Worm (Caenorhabditis elegans) whole organism, young adult: ENCODE measurements around the gene dpy-11.

ENCODE experiments used
- B0336.3 ChIP-seq: fragments of 200-800 bp; sonication (Bioruptor generic); IDR thresholded peaks from 2 replicates; pipeline ENCODE4 v1.3.6; 2022; ENCODE audit warnings: missing genetic modification characterization, missing compliant biosample characterization
- D2030.7 ChIP-seq: fragments of 200-800 bp; sonication (Bioruptor generic); IDR thresholded peaks from 2 replicates; pipeline ENCODE4 v1.3.6; 2022; ENCODE audit warnings: missing genetic modification reagents, missing genetic modification characterization, missing compliant biosample characterization
- F10E7.11 ChIP-seq: sonication (generic microtip); optimal IDR thresholded peaks from 2 replicates; lab custom pipeline; 2017; ENCODE audit warnings: mild to moderate bottlenecking, missing genetic modification characterization, moderate library complexity, missing compliant biosample characterization
- F37B4.10 ChIP-seq: fragments of 200-800 bp; sonication (Bioruptor generic); IDR thresholded peaks from 2 replicates; pipeline ENCODE4 v1.3.6; 2022; ENCODE audit warnings: missing genetic modification characterization, missing compliant biosample characterization
- F39B2.1 ChIP-seq: fragments of 200-800 bp; sonication (Bioruptor generic); IDR thresholded peaks from 2 replicates; pipeline ENCODE4 v1.3.6; 2022; ENCODE audit warnings: missing genetic modification reagents, missing genetic modification characterization, missing compliant biosample characterization
- F55B11.4 ChIP-seq: sonication (generic microtip); optimal IDR thresholded peaks from 2 replicates; lab custom pipeline; 2016; ENCODE audit warnings: missing compliant biosample characterization, missing genetic modification characterization, borderline replicate concordance; ENCODE audit not compliant: insufficient read depth
- F57A8.1 ChIP-seq: fragments of 200-800 bp; sonication (Bioruptor generic); optimal IDR thresholded peaks from 2 replicates; lab custom pipeline; 2018; ENCODE audit warnings: mild to moderate bottlenecking, missing genetic modification characterization, moderate library complexity, missing compliant biosample characterization
- T07F8.4 ChIP-seq: sonication (generic microtip); optimal IDR thresholded peaks from 2 replicates; lab custom pipeline; 2016; ENCODE audit warnings: mild to moderate bottlenecking, missing genetic modification characterization, moderate library complexity, missing compliant biosample characterization
- Y67H2A.10 ChIP-seq: fragments of 200-800 bp; sonication (Bioruptor generic); conservative IDR thresholded peaks from 2 replicates; pipeline ENCODE4 v1.3.6; 2022; ENCODE audit warnings: missing genetic modification reagents, missing genetic modification characterization, missing compliant biosample characterization
- aptf-3 ChIP-seq: fragments of 200-800 bp; sonication (Bioruptor generic); IDR thresholded peaks from 2 replicates; pipeline ENCODE4 v1.3.6; 2022; ENCODE audit warnings: missing genetic modification characterization, missing compliant biosample characterization
- atf-7 ChIP-seq: sonication (generic microtip); optimal IDR thresholded peaks from 2 replicates; lab custom pipeline; 2017; ENCODE audit warnings: mild to moderate bottlenecking, missing genetic modification characterization, missing compliant biosample characterization
- attf-3 ChIP-seq: fragments of 200-800 bp; sonication (Bioruptor generic); conservative IDR thresholded peaks from 2 replicates; pipeline ENCODE4 v1.3.6; 2022; ENCODE audit warnings: missing genetic modification reagents, missing genetic modification characterization, missing compliant biosample characterization
- attf-6 ChIP-seq: fragments of 200-800 bp; sonication (Bioruptor generic); IDR thresholded peaks from 2 replicates; pipeline ENCODE4 v1.3.6; 2022; ENCODE audit warnings: missing genetic modification reagents, missing genetic modification characterization, missing compliant biosample characterization
- bed-2 ChIP-seq: fragments of 200-800 bp; sonication (Bioruptor generic); IDR thresholded peaks from 2 replicates; pipeline ENCODE4 v1.3.6; 2022; ENCODE audit warnings: missing genetic modification reagents, missing genetic modification characterization, missing compliant biosample characterization
- ccch-3 ChIP-seq: fragments of 200-800 bp; sonication (Bioruptor generic); optimal IDR thresholded peaks from 2 replicates; lab custom pipeline; 2018; ENCODE audit warnings: mild to moderate bottlenecking, missing genetic modification characterization, missing compliant biosample characterization
- cebp-1 ChIP-seq, 2 experiments: fragments of 200-800 bp in 1 of 2; sonication (Bioruptor generic) in 1 of 2; sonication (generic microtip) in 1 of 2; IDR thresholded peaks in 1 of 2; optimal IDR thresholded peaks in 1 of 2; 2 replicates each; pipeline versions ENCODE4 v1.3.6 to Lab custom; 2017 to 2022; ENCODE audit warnings: missing compliant biosample characterization in 2 of 2, missing genetic modification characterization in 2 of 2, mild to moderate bottlenecking in 1 of 2, missing genetic modification reagents in 1 of 2, moderate library complexity in 1 of 2
- cebp-2 ChIP-seq: fragments of 200-800 bp; sonication (Bioruptor generic); IDR thresholded peaks from 2 replicates; pipeline ENCODE4 v1.3.6; 2022; ENCODE audit warnings: missing genetic modification characterization, missing compliant biosample characterization
- ceh-79 ChIP-seq: sonication (generic microtip); optimal IDR thresholded peaks from 2 replicates; lab custom pipeline; 2017; ENCODE audit warnings: mild to moderate bottlenecking, missing genetic modification characterization, missing compliant biosample characterization
- ceh-91 ChIP-seq: fragments of 200-800 bp; sonication (Bioruptor generic); IDR thresholded peaks from 2 replicates; pipeline ENCODE4 v1.3.6; 2022; ENCODE audit warnings: missing genetic modification reagents, missing genetic modification characterization, missing compliant biosample characterization
- chd-7 ChIP-seq: sonication (generic microtip); optimal IDR thresholded peaks from 2 replicates; lab custom pipeline; 2016; ENCODE audit warnings: mild to moderate bottlenecking, missing genetic modification characterization, moderate library complexity, missing compliant biosample characterization
- dox-1 ChIP-seq: fragments of 200-800 bp; sonication (Bioruptor generic); IDR thresholded peaks from 2 replicates; pipeline ENCODE4 v1.3.6; 2022; ENCODE audit warnings: missing genetic modification reagents, missing genetic modification characterization, missing compliant biosample characterization
- egl-18 ChIP-seq: fragments of 200-800 bp; sonication (Bioruptor generic); IDR thresholded peaks from 2 replicates; pipeline ENCODE4 v1.3.6; 2022; ENCODE audit warnings: missing genetic modification reagents, missing genetic modification characterization, missing compliant biosample characterization
- egl-44 ChIP-seq: fragments of 200-800 bp; sonication (Bioruptor generic); IDR thresholded peaks from 2 replicates; pipeline ENCODE4 v1.3.6; 2022; ENCODE audit warnings: missing genetic modification reagents, missing genetic modification characterization, missing compliant biosample characterization
- ets-4 ChIP-seq: fragments of 200-800 bp; sonication (Bioruptor generic); optimal IDR thresholded peaks from 2 replicates; lab custom pipeline; 2018; ENCODE audit warnings: mild to moderate bottlenecking, missing genetic modification characterization, missing compliant biosample characterization
- fkh-3 ChIP-seq: sonication (generic microtip); optimal IDR thresholded peaks from 2 replicates; lab custom pipeline; 2016; ENCODE audit warnings: mild to moderate bottlenecking, missing genetic modification characterization, missing compliant biosample characterization
- gei-17 ChIP-seq: fragments of 200-800 bp; sonication (Bioruptor generic); optimal IDR thresholded peaks from 2 replicates; lab custom pipeline; 2018; ENCODE audit warnings: mild to moderate bottlenecking, missing genetic modification characterization, missing compliant biosample characterization
- hlh-26 ChIP-seq: fragments of 200-800 bp; sonication (Bioruptor generic); conservative IDR thresholded peaks from 2 replicates; pipeline ENCODE4 v1.3.6; 2022; ENCODE audit warnings: missing genetic modification reagents, missing genetic modification characterization, missing compliant biosample characterization
- hsf-1 ChIP-seq: fragments of 200-800 bp; sonication (Bioruptor generic); IDR thresholded peaks from 2 replicates; pipeline ENCODE4 v1.3.6; 2022; ENCODE audit warnings: missing genetic modification reagents, missing genetic modification characterization, missing compliant biosample characterization
- lin-26 ChIP-seq: fragments of 200-800 bp; sonication (Bioruptor generic); IDR thresholded peaks from 2 replicates; pipeline ENCODE4 v1.3.6; 2022; ENCODE audit warnings: missing genetic modification reagents, missing genetic modification characterization, missing compliant biosample characterization
- madf-6 ChIP-seq: fragments of 200-800 bp; sonication (Bioruptor generic); IDR thresholded peaks from 2 replicates; pipeline ENCODE4 v1.3.6; 2022; ENCODE audit warnings: missing genetic modification reagents, missing genetic modification characterization, missing compliant biosample characterization
- mel-28 ChIP-seq: sonication (generic microtip); optimal IDR thresholded peaks from 2 replicates; lab custom pipeline; 2016; ENCODE audit warnings: borderline replicate concordance, mild to moderate bottlenecking, missing genetic modification characterization, missing compliant biosample characterization
- nhr-80 ChIP-seq: sonication (generic microtip); optimal IDR thresholded peaks from 2 replicates; lab custom pipeline; 2016; ENCODE audit warnings: missing genetic modification characterization, missing compliant biosample characterization
- nhr-90 ChIP-seq: sonication (generic microtip); optimal IDR thresholded peaks from 2 replicates; lab custom pipeline; 2016; ENCODE audit warnings: missing genotype, mild to moderate bottlenecking, missing genetic modification characterization, missing compliant biosample characterization
- pha-4 ChIP-seq: fragments of 150-350 bp; sonication (generic microtip); optimal IDR thresholded peaks from 2 replicates; lab custom pipeline; 2014; ENCODE audit warnings: missing biosample characterization, missing genetic modification reagents, missing genetic modification characterization
- rcor-1 ChIP-seq: fragments of 200-800 bp; sonication (Bioruptor generic); IDR thresholded peaks from 2 replicates; pipeline ENCODE4 v1.3.6; 2022; ENCODE audit warnings: missing genetic modification reagents, missing genetic modification characterization, missing compliant biosample characterization
- repo-1 ChIP-seq: sonication (generic microtip); optimal IDR thresholded peaks from 2 replicates; lab custom pipeline; 2017; ENCODE audit warnings: mild to moderate bottlenecking, missing genetic modification characterization, missing compliant biosample characterization
- snpc-1.1 ChIP-seq: sonication (generic microtip); optimal IDR thresholded peaks from 2 replicates; lab custom pipeline; 2017; ENCODE audit warnings: missing genetic modification characterization, mild to moderate bottlenecking, missing compliant biosample characterization, antibody characterized with exemption, moderate library complexity, missing genotype, missing genetic modification reagents; ENCODE audit not compliant: insufficient read depth
- snpc-1.3 ChIP-seq: sonication (generic microtip); optimal IDR thresholded peaks from 2 replicates; lab custom pipeline; 2017; ENCODE audit warnings: missing genetic modification characterization, mild to moderate bottlenecking, missing compliant biosample characterization, antibody characterized with exemption, moderate library complexity, missing genotype, missing genetic modification reagents; ENCODE audit not compliant: insufficient read depth
- snpc-4 ChIP-seq, 5 experiments: fragments of 150-350 bp in 1 of 5; sonication (generic microtip) in 4 of 5; optimal IDR thresholded peaks; 2 replicates each; lab custom pipeline; 2014 to 2018; ENCODE audit warnings: missing genetic modification characterization in 5 of 5, missing biosample characterization in 3 of 5, antibody characterized with exemption in 2 of 5, mild to moderate bottlenecking in 2 of 5, missing compliant biosample characterization in 2 of 5, missing genotype in 2 of 5, moderate library complexity in 2 of 5, missing genetic modification reagents in 1 of 5
- somi-1 ChIP-seq: fragments of 200-800 bp; sonication (Bioruptor generic); optimal IDR thresholded peaks from 2 replicates; lab custom pipeline; 2018; ENCODE audit warnings: mild to moderate bottlenecking, missing genetic modification characterization, missing compliant biosample characterization
- ztf-18 ChIP-seq: sonication (generic microtip); optimal IDR thresholded peaks from 2 replicates; lab custom pipeline; 2016; ENCODE audit warnings: missing genotype, mild to moderate bottlenecking, missing genetic modification characterization, missing compliant biosample characterization
- ztf-22 ChIP-seq: fragments of 200-800 bp; sonication (Bioruptor generic); optimal IDR thresholded peaks from 2 replicates; lab custom pipeline; 2018; ENCODE audit warnings: mild to moderate bottlenecking, missing genetic modification characterization, moderate library complexity, missing compliant biosample characterization

Gene dpy-11

ce11 chrV:6533030-6533429 lies 18.0 kb upstream of the dpy-11 start, which contains the start of gene hpo-26:
hpo-26 (minus strand) TSS chrV:6533060.
- TF ChIP-seq nhr-80 (tag; lab: Kevin White, UChicago) (no peak), snpc-1.3 (tag; lab: Kevin White, UChicago) (no peak), snpc-1.1 (no peak), F39B2.1 (GFP tag; lab: Robert Waterston, UW) (no peak), egl-18 (no peak), ztf-18 (tag; lab: Kevin White, UChicago) (no peak), T07F8.4 (no peak), Y67H2A.10 (GFP tag; lab: Robert Waterston, UW) (no peak), attf-6 (GFP tag; lab: Robert Waterston, UW) (no peak), somi-1 (no peak), hlh-26 (GFP tag; lab: Robert Waterston, UW) (no peak)

- no peak for TF ChIP-seq fkh-3 (tag; lab: Kevin White, UChicago)
- 0 out of 2 replicates have a peak, but pooled peaks have one; percentile 33 for TF ChIP-seq B0336.3 (GFP tag; lab: Robert Waterston, UW)
- TF ChIP-seq dox-1 (GFP tag; lab: Robert Waterston, UW) = peak; percentile 41
- TF ChIP-seq ccch-3 (GFP tag; lab: Kevin White, UChicago) = no peak
- TF ChIP-seq T07F8.4 = no peak
- peak; percentile 98 for TF ChIP-seq nhr-80 (tag; lab: Kevin White, UChicago)
- TF ChIP-seq F10E7.11 (tag; lab: Kevin White, UChicago) = no peak
- TF ChIP-seq F39B2.1 (GFP tag; lab: Robert Waterston, UW) = no peak
- no peak for TF ChIP-seq attf-3 (GFP tag; lab: Robert Waterston, UW)
- TF ChIP-seq F37B4.10 (GFP tag; lab: Robert Waterston, UW) = no peak
- no peak for TF ChIP-seq aptf-3 (GFP tag; lab: Robert Waterston, UW)
- no peak for TF ChIP-seq bed-2 (GFP tag; lab: Robert Waterston, UW)
- no peak for TF ChIP-seq egl-18
- peak; percentile 89 for TF ChIP-seq ets-4 (GFP tag; lab: Kevin White, UChicago)
- no peak for TF ChIP-seq ceh-91 (GFP tag; lab: Robert Waterston, UW)
- no peak for TF ChIP-seq F55B11.4 (tag; lab: Kevin White, UChicago)
- TF ChIP-seq ztf-22 (GFP tag; lab: Kevin White, UChicago) = peak; percentile 42
These were observed 9.7 kb upstream of the dpy-11 start, which contains the start of gene acs-1 for ce11 chrV:6524757-6525156. acs-1 (plus strand) TSS chrV:6524989.

ce11 chrV:6522879-6523497 lies 7.9 kb upstream of the dpy-11 start:
- TF ChIP-seq atf-7 (peak; percentile 68), ceh-79 (no peak), pha-4 (tag; lab: Kevin White, UChicago) (no peak), somi-1 (no peak), gei-17 (GFP tag; lab: Kevin White, UChicago) (no peak), nhr-90 (tag; lab: Kevin White, UChicago) (peak; percentile 4), snpc-4 (GFP tag; optimal IDR thresholded peaks at IDR 0.05; lab: Kevin White, UChicago) (no peak), snpc-4 (tag; optimal IDR thresholded peaks at IDR 0.05; lab: Kevin White, UChicago) (no peak), attf-6 (GFP tag; lab: Robert Waterston, UW) (no peak), chd-7 (tag; lab: Kevin White, UChicago) (no peak), egl-44 (peak; percentile 49; the same call in 1 of the 2 replicates), ztf-22 (GFP tag; lab: Kevin White, UChicago) (peak; percentile 83), ets-4 (GFP tag; lab: Kevin White, UChicago) (peak; percentile 94), F57A8.1 (no peak), lin-26 (no peak), cebp-2 (no peak), repo-1 (no peak), cebp-1 (GFP tag; IDR thresholded peaks at IDR 0.05; lab: Robert Waterston, UW) (no peak), cebp-1 (tag; optimal IDR thresholded peaks at IDR 0.05; lab: Kevin White, UChicago) (peak; percentile 23), rcor-1 (GFP tag; lab: Robert Waterston, UW) (no peak), D2030.7 (GFP tag; lab: Robert Waterston, UW) (no peak), dox-1 (GFP tag; lab: Robert Waterston, UW) (peak; percentile 72), madf-6 (GFP tag; lab: Robert Waterston, UW) (no peak), mel-28 (tag; lab: Kevin White, UChicago) (no peak), hsf-1 (GFP tag; lab: Robert Waterston, UW) (no peak)
